Fruit fly (Drosophila melanogaster) whole organism, prepupa: ENCODE measurements around the gene Or19a.
A peak's percentile ranks its signal among the peaks of the same experiment; 100 is the strongest.

Experiments
- Blimp-1 ChIP-seq: fragments of 200-800 bp; sonication (Bioruptor generic); optimal IDR thresholded peaks from 3 replicates; lab custom pipeline; 2017; ENCODE audit warnings: missing biosample characterization, missing genetic modification characterization, mild to moderate bottlenecking, moderate library complexity, missing genetic modification reagents
- CG10631 ChIP-seq: fragments of 200-800 bp; sonication (Bioruptor generic); optimal IDR thresholded peaks from 2 replicates; lab custom pipeline; 2016; ENCODE audit warnings: missing biosample characterization, missing genetic modification characterization
- CG10669 ChIP-seq: fragments of 200-800 bp; sonication (Bioruptor generic); optimal IDR thresholded peaks from 3 replicates; lab custom pipeline; 2018; ENCODE audit warnings: missing biosample characterization, mild to moderate bottlenecking, missing genetic modification characterization, moderate library complexity
- CG11902 ChIP-seq: fragments of 200-800 bp; sonication (Bioruptor generic); optimal IDR thresholded peaks from 3 replicates; lab custom pipeline; 2016; ENCODE audit warnings: missing biosample characterization, missing genetic modification characterization
- CG1621 ChIP-seq: fragments of 200-800 bp; sonication (Bioruptor generic); optimal IDR thresholded peaks from 3 replicates; lab custom pipeline; 2018; ENCODE audit warnings: missing biosample characterization, mild to moderate bottlenecking, missing genetic modification characterization
- CG3032 ChIP-seq: fragments of 200-800 bp; optimal IDR thresholded peaks from 2 replicates; lab custom pipeline; 2019; ENCODE audit warnings: missing biosample characterization, mild to moderate bottlenecking, missing genetic modification characterization, moderate library complexity
- CG34406 ChIP-seq: fragments of 200-800 bp; sonication (Bioruptor generic); optimal IDR thresholded peaks from 3 replicates; lab custom pipeline; 2016; ENCODE audit warnings: missing biosample characterization, missing genetic modification characterization
- CG3919 ChIP-seq: fragments of 200-800 bp; sonication (Bioruptor generic); optimal IDR thresholded peaks from 3 replicates; lab custom pipeline; 2016; ENCODE audit warnings: missing biosample characterization, missing genetic modification characterization
- CG6163 ChIP-seq: fragments of 200-800 bp; sonication (Bioruptor generic); IDR thresholded peaks from 3 replicates; pipeline ENCODE4 v1.3.6; 2022; ENCODE audit warnings: missing biosample characterization, missing genetic modification characterization
- CG6276 ChIP-seq: fragments of 200-800 bp; sonication (Bioruptor generic); optimal IDR thresholded peaks from 2 replicates; lab custom pipeline; 2017; ENCODE audit warnings: missing biosample characterization, mild to moderate bottlenecking, missing genetic modification characterization
- CG6808 ChIP-seq: fragments of 200-800 bp; sonication (Bioruptor generic); optimal IDR thresholded peaks from 3 replicates; lab custom pipeline; 2017; ENCODE audit warnings: missing biosample characterization, missing genetic modification characterization, mild to moderate bottlenecking, moderate library complexity, missing genetic modification reagents
- CG6854 ChIP-seq: fragments of 200-800 bp; sonication (Bioruptor generic); optimal IDR thresholded peaks from 2 replicates; lab custom pipeline; 2017; ENCODE audit warnings: missing biosample characterization, mild to moderate bottlenecking, missing genetic modification characterization
- CG7368 ChIP-seq: fragments of 200-800 bp; sonication (Bioruptor generic); optimal IDR thresholded peaks from 3 replicates; lab custom pipeline; 2016; ENCODE audit warnings: missing biosample characterization, missing genetic modification characterization
- CG8319 ChIP-seq: fragments of 200-800 bp; sonication (Bioruptor generic); optimal IDR thresholded peaks from 3 replicates; lab custom pipeline; 2016; ENCODE audit warnings: missing biosample characterization, missing genetic modification characterization
- CG9139 ChIP-seq: fragments of 200-800 bp; sonication (Bioruptor generic); optimal IDR thresholded peaks from 3 replicates; lab custom pipeline; 2017; ENCODE audit warnings: missing biosample characterization, mild to moderate bottlenecking, missing genetic modification characterization
- Eip75B ChIP-seq: fragments of 200-800 bp; sonication (Bioruptor generic); optimal IDR thresholded peaks from 3 replicates; lab custom pipeline; 2016; ENCODE audit warnings: missing biosample characterization, missing genetic modification characterization
- Eip78C ChIP-seq: fragments of 200-800 bp; sonication (Bioruptor generic); peaks from one replicate; lab custom pipeline; 2016; ENCODE audit warnings: missing biosample characterization, missing genetic modification characterization
- Eip93F ChIP-seq: fragments of 200-800 bp; sonication (Bioruptor generic); optimal IDR thresholded peaks from 2 replicates; lab custom pipeline; 2016; ENCODE audit warnings: missing biosample characterization, mild to moderate bottlenecking, missing genetic modification characterization
- Ets21C ChIP-seq: fragments of 200-800 bp; sonication (Bioruptor generic); optimal IDR thresholded peaks from 3 replicates; lab custom pipeline; 2016; ENCODE audit warnings: missing biosample characterization, missing genetic modification characterization
- Ets96B ChIP-seq: fragments of 200-800 bp; optimal IDR thresholded peaks from 2 replicates; lab custom pipeline; 2019; ENCODE audit warnings: missing biosample characterization, mild to moderate bottlenecking, missing genetic modification characterization, moderate library complexity
- Gug ChIP-seq: fragments of 200-800 bp; sonication (Bioruptor generic); IDR thresholded peaks from 2 replicates; pipeline ENCODE4 v1.3.6; 2022; ENCODE audit warnings: missing biosample characterization, missing genetic modification characterization
- Hr38 ChIP-seq: sonication (Bioruptor generic); optimal IDR thresholded peaks from 2 replicates; lab custom pipeline; 2016; ENCODE audit warnings: missing biosample characterization, missing genetic modification characterization
- Hr4 ChIP-seq: fragments of 200-800 bp; sonication (Bioruptor generic); optimal IDR thresholded peaks from 3 replicates; lab custom pipeline; 2016; ENCODE audit warnings: missing biosample characterization, missing genetic modification characterization
- OdsH ChIP-seq: fragments of 200-800 bp; sonication (Bioruptor generic); optimal IDR thresholded peaks from 3 replicates; lab custom pipeline; 2016; ENCODE audit warnings: missing biosample characterization, missing genetic modification characterization
- Sox15 ChIP-seq: fragments of 200-800 bp; sonication (Bioruptor generic); optimal IDR thresholded peaks from 3 replicates; lab custom pipeline; 2016; ENCODE audit warnings: missing biosample characterization, missing genetic modification characterization
- cyc ChIP-seq: fragments of 200-800 bp; sonication (Bioruptor generic); optimal IDR thresholded peaks from 3 replicates; lab custom pipeline; 2016; ENCODE audit warnings: missing biosample characterization, missing genetic modification characterization
- dsx ChIP-seq: fragments of 200-800 bp; optimal IDR thresholded peaks from 3 replicates; lab custom pipeline; 2019; ENCODE audit warnings: missing biosample characterization, mild to moderate bottlenecking, missing genetic modification characterization, moderate library complexity; ENCODE audit not compliant: poor library complexity, severe bottlenecking
- esn ChIP-seq: fragments of 200-800 bp; sonication (Bioruptor generic); optimal IDR thresholded peaks from 2 replicates; lab custom pipeline; 2016; ENCODE audit warnings: missing biosample characterization, mild to moderate bottlenecking, missing genetic modification characterization, moderate library complexity
- fd59A ChIP-seq: fragments of 200-800 bp; sonication (Bioruptor generic); optimal IDR thresholded peaks from 2 replicates; lab custom pipeline; 2017; ENCODE audit warnings: missing biosample characterization, mild to moderate bottlenecking, missing genetic modification characterization, missing genetic modification reagents
- fd85E ChIP-seq: fragments of 200-800 bp; sonication (Bioruptor generic); optimal IDR thresholded peaks from 3 replicates; lab custom pipeline; 2016; ENCODE audit warnings: missing biosample characterization, missing genetic modification characterization
- fkh ChIP-seq: fragments of 200-800 bp; sonication (Bioruptor generic); optimal IDR thresholded peaks from 3 replicates; lab custom pipeline; 2017; ENCODE audit warnings: missing biosample characterization, mild to moderate bottlenecking, missing genetic modification characterization, moderate library complexity
- net ChIP-seq: fragments of 200-800 bp; sonication (Bioruptor generic); optimal IDR thresholded peaks from 3 replicates; lab custom pipeline; 2016; ENCODE audit warnings: missing biosample characterization, missing genetic modification characterization
- pdm3 ChIP-seq: fragments of 200-800 bp; sonication (Bioruptor generic); optimal IDR thresholded peaks from 3 replicates; lab custom pipeline; 2016; ENCODE audit warnings: missing biosample characterization, missing genetic modification characterization
- spab ChIP-seq: fragments of 200-800 bp; sonication (Bioruptor generic); optimal IDR thresholded peaks from 2 replicates; lab custom pipeline; 2017; ENCODE audit warnings: missing biosample characterization, mild to moderate bottlenecking, missing genetic modification characterization, missing genetic modification reagents
- ss ChIP-seq, 2 experiments: fragments of 200-800 bp; sonication (Bioruptor generic); optimal IDR thresholded peaks; 2 replicates in 1 of 2; 3 replicates in 1 of 2; lab custom pipeline; 2017 to 2018; ENCODE audit warnings: mild to moderate bottlenecking in 2 of 2, missing biosample characterization in 2 of 2, missing genetic modification characterization in 2 of 2, moderate library complexity in 1 of 2

Gene Or19a

DNA sequence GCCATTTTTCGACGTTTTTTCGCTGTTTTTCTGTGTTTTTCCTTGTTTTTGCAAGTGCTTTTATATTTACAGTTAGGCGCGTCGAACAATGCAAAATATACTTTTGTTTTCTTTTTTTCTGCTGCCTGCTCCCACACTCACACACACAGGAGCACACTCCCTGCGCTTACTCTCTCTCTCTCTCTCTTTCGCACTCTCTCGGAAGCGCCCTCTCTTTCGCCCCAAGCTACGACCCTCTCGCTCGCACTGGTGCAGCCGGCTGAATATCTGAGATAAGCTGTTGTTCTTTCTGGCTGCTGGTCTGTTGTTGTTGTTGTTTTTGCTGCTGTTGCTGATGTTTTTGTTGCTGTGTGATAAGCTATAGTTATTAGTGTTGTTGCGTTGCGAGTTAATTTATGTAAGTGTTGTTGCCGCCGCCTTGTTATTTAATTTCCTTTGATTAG is 16.0 kb upstream of the Or19a start (continued):
- no peak for TF ChIP-seq cyc (GFP tag; lab: Kevin White, UChicago)
- TF ChIP-seq CG6854 (GFP tag; lab: Kevin White, UChicago): no peak
- TF ChIP-seq Eip75B (GFP tag; lab: Kevin White, UChicago): peak; percentile 28
- no peak for TF ChIP-seq CG11902 (GFP tag; lab: Kevin White, UChicago)
- TF ChIP-seq Hr38 (GFP tag; lab: Kevin White, UChicago): no peak
- no peak for TF ChIP-seq CG8319 (GFP tag; lab: Kevin White, UChicago)
- peak; percentile 21 for TF ChIP-seq CG1621 (tag; lab: Kevin White, UChicago)
- TF ChIP-seq CG10669 (GFP tag; lab: Kevin White, UChicago): peak; percentile 23

DNA sequence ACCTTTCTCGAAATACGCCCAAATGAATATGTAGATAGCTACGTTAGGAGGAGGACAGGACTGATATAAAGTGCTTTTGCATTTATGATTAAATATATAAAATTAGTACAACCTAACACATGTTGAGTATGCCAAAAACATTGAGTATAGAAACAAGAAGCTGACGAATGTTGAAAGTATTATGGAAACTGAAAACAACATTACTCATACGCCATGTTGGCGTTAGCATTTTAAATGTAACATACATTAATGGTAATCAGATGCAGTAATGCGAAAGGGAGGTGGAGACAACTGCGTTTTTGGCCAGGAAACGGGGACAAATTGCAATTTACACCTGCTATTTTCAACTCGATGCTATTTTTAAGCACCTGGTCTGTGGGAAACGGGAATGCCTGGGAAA is 15.5 kb upstream of the Or19a start:
- TF ChIP-seq spab (GFP tag; lab: Kevin White, UChicago) (no peak), Sox15 (GFP tag; lab: Kevin White, UChicago) (no peak), CG34406 (GFP tag; lab: Kevin White, UChicago) (no peak), CG11902 (GFP tag; lab: Kevin White, UChicago) (no peak), CG3919 (GFP tag; lab: Kevin White, UChicago) (no peak), Eip75B (GFP tag; lab: Kevin White, UChicago) (no peak), CG10669 (GFP tag; lab: Kevin White, UChicago) (no peak), esn (GFP tag; lab: Kevin White, UChicago) (no peak), fkh (no peak), Hr4 (GFP tag; lab: Kevin White, UChicago) (no peak), ss (GFP tag; optimal IDR thresholded peaks at IDR 0.05; lab: Kevin White, UChicago) (no peak), CG6808 (GFP tag; lab: Kevin White, UChicago) (no peak), CG6854 (GFP tag; lab: Kevin White, UChicago) (no peak), fd59A (GFP tag; lab: Kevin White, UChicago) (no peak), Ets96B (no peak), Gug (GFP tag; lab: Robert Waterston, UW) (no peak)

DNA sequence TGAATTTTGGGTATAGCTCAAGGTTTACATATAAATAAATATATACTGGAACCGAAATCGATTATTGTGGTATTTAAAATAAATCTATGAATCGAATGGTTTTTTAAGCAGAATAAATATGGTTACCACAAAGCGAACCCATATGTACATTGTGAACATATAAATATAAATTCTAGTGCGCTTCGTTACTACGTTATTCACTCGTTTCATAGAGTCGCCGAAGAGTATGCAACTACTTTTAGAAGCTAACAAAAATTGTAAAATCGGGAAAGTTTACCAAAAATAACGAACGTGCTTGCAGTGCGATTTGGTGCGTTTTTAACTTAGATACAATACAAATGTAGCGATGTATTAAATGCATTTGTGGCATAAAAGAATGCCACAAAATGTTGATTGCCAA is 13.0 kb upstream of the Or19a start:
- TF ChIP-seq CG3032 (no peak), CG10631 (GFP tag; lab: Kevin White, UChicago) (no peak)

DNA sequence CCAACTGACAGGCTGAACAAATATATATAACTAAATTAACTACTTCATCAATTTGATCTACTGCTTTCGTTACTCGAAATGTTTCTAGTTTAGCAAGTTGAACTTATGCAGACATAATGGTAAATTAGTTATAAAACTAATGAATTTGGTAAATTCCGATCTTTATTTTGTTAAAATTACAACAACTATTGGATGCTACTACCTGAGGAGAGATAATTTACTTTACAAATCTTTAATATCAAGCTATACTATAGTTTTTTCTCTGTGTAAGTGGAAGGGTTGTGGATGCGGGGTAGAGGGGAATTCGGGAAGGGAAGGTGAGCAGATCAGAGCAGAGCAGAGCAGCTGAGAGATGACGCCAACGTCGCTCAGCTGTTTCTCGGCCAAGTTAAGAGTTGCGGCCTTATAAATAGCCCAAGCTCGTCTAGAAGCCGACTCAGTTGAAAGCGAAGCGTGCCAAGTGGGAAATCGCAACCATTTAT is 4.7 kb upstream of the Or19a start, which contains the start of gene aspr:
TSS of gene aspr (plus strand) at position 432 of the 482 bp plus-strand sequence.
- TF ChIP-seq Ets96B (peak; percentile 49), CG11902 (GFP tag; lab: Kevin White, UChicago) (no peak), OdsH (GFP tag; lab: Kevin White, UChicago) (no peak), CG9139 (GFP tag; lab: Kevin White, UChicago) (no peak), CG6163 (GFP tag; lab: Robert Waterston, UW) (no peak), fkh (peak; percentile 25), Eip78C (GFP tag; lab: Kevin White, UChicago) (peak; percentile 67), CG7368 (GFP tag; lab: Kevin White, UChicago) (no peak), Blimp-1 (GFP tag; lab: Kevin White, UChicago) (no peak), cyc (GFP tag; lab: Kevin White, UChicago) (no peak), fd85E (GFP tag; lab: Kevin White, UChicago) (no peak), pdm3 (peak; percentile 23), dsx (GFP tag; lab: Kevin White, UChicago) (peak; percentile 7), Ets21C (GFP tag; lab: Kevin White, UChicago) (no peak), CG3919 (GFP tag; lab: Kevin White, UChicago) (peak; percentile 48), net (peak; percentile 10), spab (GFP tag; lab: Kevin White, UChicago) (peak; percentile 25), fd59A (GFP tag; lab: Kevin White, UChicago) (peak; percentile 15), CG6808 (GFP tag; lab: Kevin White, UChicago) (peak; percentile 46), CG10669 (GFP tag; lab: Kevin White, UChicago) (peak; percentile 52), CG6276 (GFP tag; lab: Kevin White, UChicago) (no peak), Sox15 (GFP tag; lab: Kevin White, UChicago) (no peak), CG10631 (GFP tag; lab: Kevin White, UChicago) (peak; percentile 43), Eip93F (GFP tag; lab: Kevin White, UChicago) (no peak), CG1621 (tag; lab: Kevin White, UChicago) (peak; percentile 19), CG3032 (peak; percentile 58), Eip75B (GFP tag; lab: Kevin White, UChicago) (peak; percentile 35)
